Worm (Caenorhabditis elegans): ENCODE measurements around the gene elc-1.

- TF ChIP-seq unc-62 (GFP tag; optimal IDR thresholded peaks at IDR 0.05) = no peak
- TF ChIP-seq elt-2 (tag; optimal IDR thresholded peaks at IDR 0.05) = no peak
- TF ChIP-seq snpc-4 (tag; optimal IDR thresholded peaks at IDR 0.05) = no peak
- TF ChIP-seq nhr-90 (tag; optimal IDR thresholded peaks at IDR 0.05; ENCODE audit: poor library complexity) = no peak
These were observed 36.3 kb downstream of the elc-1 start, which contains the start of the genes pals-21 and Y82E9BR.6 for ce11 chrIII:1380535-1381274.

Data from whole organism, L1 larva.